ENCODE assay signal across 5 worm cellular contexts in genomic region chrX:6059163-6059782, ce11.
TF ChIP-seq lines count a peak whose summit lies in the region.

No protein-coding gene starts in this region.

TF ChIP-seq in whole organism, L1 larva, 84 proteins besides CTCF, POLR2A, EP300 and RAD21 (continues in another document):
- no peak for TF ChIP-seq C16A3.4 (tag; optimal IDR thresholded peaks at IDR 0.05; lab: Kevin White, UChicago)
- TF ChIP-seq elt-2 (tag; optimal IDR thresholded peaks at IDR 0.05; lab: Kevin White, UChicago), result peak; percentile 95
- no peak for TF ChIP-seq C34B4.2 (tag; optimal IDR thresholded peaks at IDR 0.05; lab: Kevin White, UChicago)
- TF ChIP-seq skn-1 (tag; optimal IDR thresholded peaks at IDR 0.05; lab: Kevin White, UChicago), result no peak
- TF ChIP-seq nhr-76 (tag; optimal IDR thresholded peaks at IDR 0.05; lab: Kevin White, UChicago), result no peak
- TF ChIP-seq rnt-1 (tag; optimal IDR thresholded peaks at IDR 0.05; lab: Kevin White, UChicago), result no peak
- TF ChIP-seq snu-23 (GFP tag; optimal IDR thresholded peaks at IDR 0.05; lab: Kevin White, UChicago), result no peak
- TF ChIP-seq nhr-19 (GFP tag; conservative IDR thresholded peaks at IDR 0.05; lab: Robert Waterston, UW), result no peak
- no peak for TF ChIP-seq sptf-1 (tag; optimal IDR thresholded peaks at IDR 0.05; lab: Kevin White, UChicago)
- TF ChIP-seq unc-30 (tag; optimal IDR thresholded peaks at IDR 0.05; lab: Kevin White, UChicago), result no peak
- no peak for TF ChIP-seq C04F5.9 (tag; optimal IDR thresholded peaks at IDR 0.05; lab: Kevin White, UChicago)
- TF ChIP-seq fkh-8 (tag; optimal IDR thresholded peaks at IDR 0.05; lab: Kevin White, UChicago), result no peak
- no peak for TF ChIP-seq snpc-4 (tag; optimal IDR thresholded peaks at IDR 0.05; lab: Kevin White, UChicago)
- TF ChIP-seq ceh-82 (tag; optimal IDR thresholded peaks at IDR 0.05; lab: Kevin White, UChicago), result no peak
- TF ChIP-seq sup-37 (GFP tag; optimal IDR thresholded peaks at IDR 0.05; lab: Kevin White, UChicago), result no peak
- TF ChIP-seq mab-9 (GFP tag; IDR thresholded peaks at IDR 0.05; lab: Robert Waterston, UW), result no peak
- TF ChIP-seq nhr-90 (tag; optimal IDR thresholded peaks at IDR 0.05; lab: Kevin White, UChicago; ENCODE audit: poor library complexity), result peak; percentile 12
- no peak for TF ChIP-seq ceh-8 (GFP tag; optimal IDR thresholded peaks at IDR 0.05; lab: Kevin White, UChicago)
- TF ChIP-seq F16B12.6 (tag; optimal IDR thresholded peaks at IDR 0.05; lab: Kevin White, UChicago), result no peak

TF ChIP-seq in whole organism, L2 larva, 48 proteins besides CTCF, POLR2A, EP300 and RAD21:
- TF ChIP-seq ama-1 (optimal IDR thresholded peaks at IDR 0.05; lab: Kevin White, UChicago) (no peak), sma-9 (GFP tag; optimal IDR thresholded peaks at IDR 0.05; lab: Kevin White, UChicago) (peak; percentile 77), sma-9 (tag; optimal IDR thresholded peaks at IDR 0.05; lab: Kevin White, UChicago) (no peak), fos-1 (tag; optimal IDR thresholded peaks at IDR 0.05; lab: Kevin White, UChicago) (peak; percentile 80), ceh-16 (tag; optimal IDR thresholded peaks at IDR 0.05; lab: Kevin White, UChicago) (no peak), nhr-21 (tag; optimal IDR thresholded peaks at IDR 0.05; lab: Kevin White, UChicago) (no peak), zag-1 (tag; optimal IDR thresholded peaks at IDR 0.05; lab: Kevin White, UChicago) (no peak), crh-2 (tag; optimal IDR thresholded peaks at IDR 0.05; lab: Kevin White, UChicago) (peak; percentile 46), nhr-129 (tag; optimal IDR thresholded peaks at IDR 0.05; lab: Kevin White, UChicago) (peak; percentile 75), F13H6.1 (tag; optimal IDR thresholded peaks at IDR 0.05; lab: Kevin White, UChicago) (peak; percentile 48), unc-62 (GFP tag; optimal IDR thresholded peaks at IDR 0.05; lab: Kevin White, UChicago) (no peak), dmd-4 (tag; optimal IDR thresholded peaks at IDR 0.05; lab: Kevin White, UChicago) (no peak)
TF ChIP-seq in whole organism, L2 larva: peak in this region for 5.

TF ChIP-seq in whole organism, L3 larva, 47 proteins besides CTCF, POLR2A, EP300 and RAD21:
- TF ChIP-seq hmg-11 (tag; optimal IDR thresholded peaks at IDR 0.05; lab: Kevin White, UChicago) (no peak), skn-1 (tag; optimal IDR thresholded peaks at IDR 0.05; lab: Kevin White, UChicago) (peak; percentile 2), jun-1 (tag; optimal IDR thresholded peaks at IDR 0.05; lab: Kevin White, UChicago) (peak; percentile 15), elt-2 (tag; optimal IDR thresholded peaks at IDR 0.05; lab: Kevin White, UChicago) (peak; percentile 98), pqm-1 (tag; optimal IDR thresholded peaks at IDR 0.05; lab: Kevin White, UChicago) (peak; percentile 55)

TF ChIP-seq in whole organism, L4 larva, 104 proteins besides CTCF, POLR2A, EP300 and RAD21 (continues in another document):
- TF ChIP-seq aly-2 (tag; optimal IDR thresholded peaks at IDR 0.05; lab: Kevin White, UChicago) (no peak), rbr-2 (tag; optimal IDR thresholded peaks at IDR 0.05; lab: Kevin White, UChicago) (no peak), nhr-10 (tag; optimal IDR thresholded peaks at IDR 0.05; lab: Kevin White, UChicago) (peak; percentile 49), spr-1 (tag; optimal IDR thresholded peaks at IDR 0.05; lab: Kevin White, UChicago) (no peak), zag-1 (tag; optimal IDR thresholded peaks at IDR 0.05; lab: Kevin White, UChicago) (no peak), arid-1 (GFP tag; conservative IDR thresholded peaks at IDR 0.05; lab: Robert Waterston, UW) (no peak), lin-13 (GFP tag; optimal IDR thresholded peaks at IDR 0.05; lab: Kevin White, UChicago) (no peak), vab-7 (GFP tag; IDR thresholded peaks at IDR 0.05; lab: Robert Waterston, UW) (no peak), tag-97 (GFP tag; IDR thresholded peaks at IDR 0.05; lab: Robert Waterston, UW) (no peak), duxl-1 (tag; optimal IDR thresholded peaks at IDR 0.05; lab: Kevin White, UChicago; ENCODE audit: poor library complexity) (no peak), lin-29 (GFP tag; IDR thresholded peaks at IDR 0.05; lab: Robert Waterston, UW) (no peak), ces-1 (GFP tag; optimal IDR thresholded peaks at IDR 0.05; lab: Kevin White, UChicago) (no peak), snpc-1.2 (GFP tag; IDR thresholded peaks at IDR 0.05; lab: Robert Waterston, UW) (no peak), dve-1 (tag; optimal IDR thresholded peaks at IDR 0.05; lab: Kevin White, UChicago; ENCODE audit: insufficient read depth) (peak; percentile 72), lin-15B (tag; optimal IDR thresholded peaks at IDR 0.05; lab: Kevin White, UChicago) (no peak), lsy-2 (tag; optimal IDR thresholded peaks at IDR 0.05; lab: Kevin White, UChicago) (no peak), lir-3 (tag; optimal IDR thresholded peaks at IDR 0.05; lab: Kevin White, UChicago) (no peak), jun-1 (tag; optimal IDR thresholded peaks at IDR 0.05; lab: Kevin White, UChicago) (no peak), F49E8.2 (tag; optimal IDR thresholded peaks at IDR 0.05; lab: Kevin White, UChicago; ENCODE audit: borderline replicate concordance) (no peak), ceh-62 (tag; optimal IDR thresholded peaks at IDR 0.05; lab: Kevin White, UChicago) (no peak), cey-2 (tag; optimal IDR thresholded peaks at IDR 0.05; lab: Kevin White, UChicago; ENCODE audit: borderline replicate concordance, insufficient read depth) (no peak), mes-2 (tag; optimal IDR thresholded peaks at IDR 0.05; lab: Kevin White, UChicago; ENCODE audit: poor library complexity, severe bottlenecking) (no peak), lin-38 (GFP tag; IDR thresholded peaks at IDR 0.05; lab: Robert Waterston, UW) (no peak), ztf-7 (tag; optimal IDR thresholded peaks at IDR 0.05; lab: Kevin White, UChicago) (peak; percentile 91), pqm-1 (tag; optimal IDR thresholded peaks at IDR 0.05; lab: Kevin White, UChicago) (peak; percentile 51), Y105C5A.15 (GFP tag; IDR thresholded peaks at IDR 0.05; lab: Robert Waterston, UW) (no peak), tra-1 (GFP tag; IDR thresholded peaks at IDR 0.05; lab: Robert Waterston, UW) (no peak), nhr-111 (GFP tag; optimal IDR thresholded peaks at IDR 0.05; lab: Kevin White, UChicago) (no peak), Y5F2A.4 (GFP tag; optimal IDR thresholded peaks at IDR 0.05; lab: Kevin White, UChicago) (no peak), nhr-102 (tag; optimal IDR thresholded peaks at IDR 0.05; lab: Kevin White, UChicago) (peak; percentile 20), nhr-41 (GFP tag; IDR thresholded peaks at IDR 0.05; lab: Robert Waterston, UW) (no peak)

TF ChIP-seq in whole organism, young adult, 124 proteins besides CTCF, POLR2A, EP300 and RAD21:
- no peak for TF ChIP-seq F23B12.7 (tag; optimal IDR thresholded peaks at IDR 0.05; lab: Kevin White, UChicago; ENCODE audit: insufficient read depth)
- peak; percentile 82 for TF ChIP-seq nhr-80 (tag; optimal IDR thresholded peaks at IDR 0.05; lab: Kevin White, UChicago)
- TF ChIP-seq madf-10 (tag; optimal IDR thresholded peaks at IDR 0.05; lab: Kevin White, UChicago), result peak; percentile 7
